Fruit fly (Drosophila melanogaster) whole organism, pupa: Measurements from ENCODE around the gene Cpr76Bd.

Source experiments
- CG13204 ChIP-seq: fragments of 200-800 bp; sonication (Bioruptor generic); optimal IDR thresholded peaks from 2 replicates; lab custom pipeline; 2018; ENCODE audit warnings: missing biosample characterization, mild to moderate bottlenecking, missing genetic modification characterization, moderate library complexity
- CG14655 ChIP-seq: fragments of 200-800 bp; sonication (Bioruptor generic); optimal IDR thresholded peaks from 3 replicates; lab custom pipeline; 2017; ENCODE audit warnings: mild to moderate bottlenecking, missing biosample characterization, missing genetic modification reagents, missing genetic modification characterization
- EcR ChIP-seq: fragments of 200-800 bp; sonication (Bioruptor generic); optimal IDR thresholded peaks from 3 replicates; lab custom pipeline; 2019; ENCODE audit warnings: missing biosample characterization, missing genetic modification characterization, mild to moderate bottlenecking, moderate library complexity, missing genetic modification reagents
- Pif1B ChIP-seq: fragments of 200-800 bp; sonication (Bioruptor generic); optimal IDR thresholded peaks from 3 replicates; lab custom pipeline; 2016; ENCODE audit warnings: missing biosample characterization, missing genetic modification characterization

- TF ChIP-seq CG14655 (GFP tag; lab: Kevin White, UChicago) (no peak), Pif1B (GFP tag; lab: Kevin White, UChicago) (no peak), CG13204 (GFP tag; lab: Kevin White, UChicago) (no peak), EcR (no peak)
Observed at dm6 chr3L:19558674-19559073, 26.1 kb downstream of the Cpr76Bd start.
